Worm (Caenorhabditis elegans): ENCODE results near the gene D1086.21.

DNA sequence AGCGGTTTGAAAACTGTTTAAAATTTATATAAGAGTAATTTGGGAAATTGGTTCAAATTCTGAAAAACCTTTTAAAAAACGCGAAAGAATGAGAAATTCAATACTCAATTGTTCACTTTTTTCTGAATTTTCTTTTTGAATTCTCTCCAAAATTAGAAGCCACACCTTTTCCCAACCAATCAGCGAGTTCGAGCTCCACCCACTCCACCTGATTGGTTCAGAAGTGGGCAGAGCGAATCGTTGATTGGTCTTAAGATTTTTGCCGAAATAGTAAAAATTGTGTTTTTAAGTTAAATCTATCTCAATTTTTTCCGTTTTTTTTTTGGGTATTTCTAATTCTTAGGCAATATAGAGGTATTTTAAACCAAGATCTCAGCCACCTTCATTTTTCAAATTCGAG, 542 bp upstream of the D1086.21 start:
- no peak for TF ChIP-seq rnt-1 (tag; optimal IDR thresholded peaks at IDR 0.05)
- TF ChIP-seq nhr-12 (tag; optimal IDR thresholded peaks at IDR 0.05): no peak
- no peak for TF ChIP-seq C34B4.2 (tag; optimal IDR thresholded peaks at IDR 0.05)
